Worm (Caenorhabditis elegans): ENCODE results near the gene nrfl-1.

nrfl-1 gene

ce11 chrIV:9117700-9118099 lies 1.2 kb upstream of the nrfl-1 start:
- no peak for TF ChIP-seq nhr-28 (tag; optimal IDR thresholded peaks at IDR 0.05)
- TF ChIP-seq ceh-8 (GFP tag; optimal IDR thresholded peaks at IDR 0.05), result no peak
- no peak for TF ChIP-seq unc-86 (tag; optimal IDR thresholded peaks at IDR 0.05)
- no peak for TF ChIP-seq sup-37 (GFP tag; optimal IDR thresholded peaks at IDR 0.05)
- TF ChIP-seq tlp-1 (tag; optimal IDR thresholded peaks at IDR 0.05), result no peak
- TF ChIP-seq swsn-7 (tag; optimal IDR thresholded peaks at IDR 0.05), result no peak
- TF ChIP-seq dpl-1 (GFP tag; optimal IDR thresholded peaks at IDR 0.05), result no peak
- no peak for TF ChIP-seq fos-1 (tag; optimal IDR thresholded peaks at IDR 0.05)
- TF ChIP-seq fkh-4 (tag; optimal IDR thresholded peaks at IDR 0.05; ENCODE audit: borderline replicate concordance), result no peak
- TF ChIP-seq snu-23 (GFP tag; optimal IDR thresholded peaks at IDR 0.05), result no peak
- no peak for TF ChIP-seq mdl-1 (tag; optimal IDR thresholded peaks at IDR 0.05)

ce11 chrIV:9118348-9118747 lies 544 bp upstream of the nrfl-1 start:
- TF ChIP-seq elt-2 (tag; optimal IDR thresholded peaks at IDR 0.05), result peak; percentile 41
- no peak for TF ChIP-seq lin-39 (tag; optimal IDR thresholded peaks at IDR 0.05)
- no peak for TF ChIP-seq xbp-1 (tag; optimal IDR thresholded peaks at IDR 0.05)
- TF ChIP-seq grh-1 (GFP tag; IDR thresholded peaks at IDR 0.05), result no peak
- no peak for TF ChIP-seq efl-1 (optimal IDR thresholded peaks at IDR 0.05)
- peak in 1 of 2 experiments; percentile 42 for TF ChIP-seq efl-1 (GFP tag; optimal IDR thresholded peaks at IDR 0.05 in 1 of 2)

ce11 chrIV:9120220-9120619 lies 1.3 kb downstream of the nrfl-1 start:
- TF ChIP-seq rnt-1 (tag; optimal IDR thresholded peaks at IDR 0.05) (no peak), zag-1 (tag; optimal IDR thresholded peaks at IDR 0.05) (no peak), C34B4.2 (tag; optimal IDR thresholded peaks at IDR 0.05) (no peak), nhr-12 (tag; optimal IDR thresholded peaks at IDR 0.05) (no peak), nhr-19 (GFP tag; conservative IDR thresholded peaks at IDR 0.05) (no peak), hpl-2 (GFP tag; optimal IDR thresholded peaks at IDR 0.05) (no peak), ceh-82 (tag; optimal IDR thresholded peaks at IDR 0.05) (no peak), Y116A8C.19 (tag; optimal IDR thresholded peaks at IDR 0.05; ENCODE audit: borderline replicate concordance) (no peak), jun-1 (tag; optimal IDR thresholded peaks at IDR 0.05) (no peak), zip-4 (GFP tag; optimal IDR thresholded peaks at IDR 0.05) (no peak), nhr-11 (tag; optimal IDR thresholded peaks at IDR 0.05) (no peak), nhr-85 (tag) (no peak), hlh-4 (tag; optimal IDR thresholded peaks at IDR 0.05) (no peak), nhr-47 (tag; optimal IDR thresholded peaks at IDR 0.05) (no peak), fkh-4 (tag; optimal IDR thresholded peaks at IDR 0.05; ENCODE audit: borderline replicate concordance) (no peak), skn-1 (tag; optimal IDR thresholded peaks at IDR 0.05) (no peak)

ce11 chrIV:9121545-9121944 lies 2.7 kb downstream of the nrfl-1 start:
- TF ChIP-seq aha-1 (tag; optimal IDR thresholded peaks at IDR 0.05), result no peak
- peak; percentile 27 for TF ChIP-seq nhr-77 (tag; optimal IDR thresholded peaks at IDR 0.05)
- no peak for TF ChIP-seq hlh-17 (GFP tag; optimal IDR thresholded peaks at IDR 0.05; ENCODE audit: borderline replicate concordance)
- TF ChIP-seq mep-1 (tag; optimal IDR thresholded peaks at IDR 0.05), result peak; percentile 72
- TF ChIP-seq nhr-20 (tag; optimal IDR thresholded peaks at IDR 0.05), result peak; percentile 64
- no peak for TF ChIP-seq nhr-12 (tag; optimal IDR thresholded peaks at IDR 0.05)
- no peak for TF ChIP-seq ets-5 (GFP tag; IDR thresholded peaks at IDR 0.05)
- TF ChIP-seq vab-15 (tag; optimal IDR thresholded peaks at IDR 0.05), result no peak
- peak; percentile 75 for TF ChIP-seq blmp-1 (tag; optimal IDR thresholded peaks at IDR 0.05)
- TF ChIP-seq lir-3 (tag; optimal IDR thresholded peaks at IDR 0.05; ENCODE audit: poor library complexity), result no peak
- no peak for TF ChIP-seq lin-15B (tag; optimal IDR thresholded peaks at IDR 0.05)
- TF ChIP-seq efl-1 (optimal IDR thresholded peaks at IDR 0.05), result peak; percentile 56 to 65
- no peak for TF ChIP-seq efl-1 (GFP tag; optimal IDR thresholded peaks at IDR 0.05 in 1 of 2)
- TF ChIP-seq nhr-47 (tag; optimal IDR thresholded peaks at IDR 0.05), result peak; percentile 40
- TF ChIP-seq snpc-4 (tag; optimal IDR thresholded peaks at IDR 0.05), result no peak
- TF ChIP-seq Y116A8C.19 (tag; optimal IDR thresholded peaks at IDR 0.05; ENCODE audit: borderline replicate concordance), result no peak
- TF ChIP-seq grh-1 (GFP tag; IDR thresholded peaks at IDR 0.05), result 0 out of 2 replicates have a peak, but pooled peaks have one; percentile 37
- TF ChIP-seq ztf-4 (tag; optimal IDR thresholded peaks at IDR 0.05), result no peak
- TF ChIP-seq hlh-4 (tag; optimal IDR thresholded peaks at IDR 0.05), result no peak
- peak; percentile 77 for TF ChIP-seq nhr-71 (tag; optimal IDR thresholded peaks at IDR 0.05)
- no peak for TF ChIP-seq sptf-1 (tag; optimal IDR thresholded peaks at IDR 0.05)
- no peak for TF ChIP-seq C34B4.2 (tag; optimal IDR thresholded peaks at IDR 0.05)
- no peak for TF ChIP-seq pqm-1 (tag; optimal IDR thresholded peaks at IDR 0.05)
- TF ChIP-seq tlp-1 (tag; optimal IDR thresholded peaks at IDR 0.05), result no peak
- TF ChIP-seq xbp-1 (tag; optimal IDR thresholded peaks at IDR 0.05), result peak; percentile 37
- peak; percentile 58 for TF ChIP-seq lin-13 (GFP tag; optimal IDR thresholded peaks at IDR 0.05)
- TF ChIP-seq ama-1 (optimal IDR thresholded peaks at IDR 0.05), result no peak
- no peak for TF ChIP-seq hpl-2 (GFP tag; optimal IDR thresholded peaks at IDR 0.05)
